Worm (Caenorhabditis elegans): ENCODE measurements around the gene nlp-61.

- TF ChIP-seq aha-1 (tag) (no peak), lin-39 (tag; optimal IDR thresholded peaks at IDR 0.05) (no peak), ceh-82 (tag; optimal IDR thresholded peaks at IDR 0.05) (no peak), mxl-3 (GFP tag; optimal IDR thresholded peaks at IDR 0.05) (peak; percentile 21)
Observed at ce11 chrX:7590756-7591155, 36.7 kb upstream of the nlp-61 start.

Measured in whole organism, L4 larva.